Fruit fly (Drosophila melanogaster) whole organism, embryonic: Measurements from ENCODE around the gene CG31560.

ENCODE experiments used
- Bgb ChIP-seq: fragments of 200-800 bp; sonication (Bioruptor generic); IDR thresholded peaks from 2 replicates; pipeline ENCODE4 v1.3.6; 2022; ENCODE audit warnings: missing biosample characterization, missing genetic modification characterization; ENCODE audit not compliant: partially characterized antibody
- CG10267 ChIP-seq: fragments of 200-800 bp; sonication (Bioruptor generic); optimal IDR thresholded peaks from 2 replicates; lab custom pipeline; 2018; ENCODE audit warnings: missing biosample characterization, mild to moderate bottlenecking, missing genetic modification characterization, moderate library complexity
- CG10321 ChIP-seq: fragments of 200-800 bp; sonication (Bioruptor generic); IDR thresholded peaks from 2 replicates; pipeline ENCODE4 v1.3.6; 2022; ENCODE audit warnings: missing biosample characterization, missing genetic modification characterization
- CG10431 ChIP-seq: fragments of 200-800 bp; sonication (Bioruptor generic); optimal IDR thresholded peaks from 3 replicates; lab custom pipeline; 2018; ENCODE audit warnings: missing biosample characterization, mild to moderate bottlenecking, missing genetic modification characterization
- CG16815 ChIP-seq: fragments of 200-800 bp; sonication (Bioruptor generic); optimal IDR thresholded peaks from 3 replicates; lab custom pipeline; 2017; ENCODE audit warnings: missing biosample characterization, mild to moderate bottlenecking, missing genetic modification characterization
- CG17612 ChIP-seq: fragments of 200-800 bp; sonication (Bioruptor generic); IDR thresholded peaks from 2 replicates; pipeline ENCODE4 v1.3.6; 2022; ENCODE audit warnings: missing biosample characterization, missing genetic modification characterization
- CG17802 ChIP-seq: fragments of 200-800 bp; sonication (Bioruptor generic); optimal IDR thresholded peaks from 2 replicates; lab custom pipeline; 2018; ENCODE audit warnings: missing biosample characterization, mild to moderate bottlenecking, missing genetic modification characterization, moderate library complexity
- CG18011 ChIP-seq: fragments of 200-800 bp; sonication (Bioruptor generic); optimal IDR thresholded peaks from 2 replicates; lab custom pipeline; 2017; ENCODE audit warnings: missing biosample characterization, missing genetic modification characterization, mild to moderate bottlenecking, moderate library complexity, missing genotype
- CG1832 ChIP-seq: fragments of 200-800 bp; sonication (Bioruptor generic); optimal IDR thresholded peaks from 2 replicates; lab custom pipeline; 2017; ENCODE audit warnings: missing biosample characterization, mild to moderate bottlenecking, missing genetic modification characterization, inconsistent platforms
- CG2116 ChIP-seq: fragments of 200-800 bp; sonication (Bioruptor generic); optimal IDR thresholded peaks from 3 replicates; lab custom pipeline; 2018; ENCODE audit warnings: missing biosample characterization, mild to moderate bottlenecking, missing genetic modification characterization
- CG31441 ChIP-seq: fragments of 200-800 bp; sonication (Bioruptor generic); IDR thresholded peaks from 2 replicates; pipeline ENCODE4 v1.3.6; 2022; ENCODE audit warnings: missing biosample characterization, missing genetic modification characterization
- CG32532 ChIP-seq: fragments of 200-800 bp; sonication (Bioruptor generic); IDR thresholded peaks from 2 replicates; pipeline ENCODE4 v1.3.6; 2022; ENCODE audit warnings: missing biosample characterization, missing genetic modification characterization
- CG33213 ChIP-seq: fragments of 200-800 bp; sonication (Bioruptor generic); optimal IDR thresholded peaks from 3 replicates; lab custom pipeline; 2016; ENCODE audit warnings: missing biosample characterization, missing genetic modification characterization
- CG4854 ChIP-seq: fragments of 200-800 bp; sonication (Bioruptor generic); optimal IDR thresholded peaks from 2 replicates; lab custom pipeline; 2016; ENCODE audit warnings: missing biosample characterization, missing genetic modification characterization, inconsistent platforms
- CG5180 ChIP-seq: fragments of 200-800 bp; sonication (Bioruptor generic); optimal IDR thresholded peaks from 3 replicates; lab custom pipeline; 2017; ENCODE audit warnings: missing biosample characterization, missing genetic modification characterization, mild to moderate bottlenecking, moderate library complexity, missing genetic modification reagents
- CG6654 ChIP-seq: fragments of 200-800 bp; sonication (Bioruptor generic); optimal IDR thresholded peaks from 2 replicates; lab custom pipeline; 2017; ENCODE audit warnings: missing biosample characterization, mild to moderate bottlenecking, missing genetic modification characterization
- CG6791 ChIP-seq: fragments of 200-800 bp; sonication (Bioruptor generic); IDR thresholded peaks from 3 replicates; pipeline ENCODE4 v1.3.6; 2022; ENCODE audit warnings: missing biosample characterization, missing genetic modification characterization; ENCODE audit not compliant: partially characterized antibody
- CG8089 ChIP-seq: fragments of 200-800 bp; sonication (Bioruptor generic); optimal IDR thresholded peaks from 3 replicates; lab custom pipeline; 2016; ENCODE audit warnings: missing biosample characterization, missing genetic modification characterization
- CG8290 ChIP-seq, 3 experiments: fragments of 200-800 bp; sonication (Bioruptor generic); optimal IDR thresholded peaks; 2 replicates each; lab custom pipeline; 2016 to 2019; ENCODE audit warnings: missing biosample characterization in 3 of 3, missing genetic modification characterization in 3 of 3, mild to moderate bottlenecking in 2 of 3, moderate library complexity in 1 of 3
- Camta ChIP-seq: fragments of 200-800 bp; sonication (Bioruptor generic); optimal IDR thresholded peaks from 2 replicates; lab custom pipeline; 2016; ENCODE audit warnings: missing biosample characterization, missing genetic modification characterization
- Dfd ChIP-seq, 2 experiments: fragments of >200 bp; optimal IDR thresholded peaks; 2 replicates each; lab custom pipeline; 2017; ENCODE audit warnings: missing biosample characterization in 2 of 2, missing genetic modification characterization in 2 of 2
- Dll ChIP-seq: fragments of 200-800 bp; sonication (Bioruptor generic); IDR thresholded peaks from 4 replicates; pipeline ENCODE4 v1.3.6; 2022; ENCODE audit warnings: missing biosample characterization, missing genetic modification characterization; ENCODE audit not compliant: partially characterized antibody
- Doc3 ChIP-seq: fragments of 200-800 bp; sonication (Bioruptor generic); IDR thresholded peaks from 3 replicates; pipeline ENCODE4 v1.3.6; 2022; ENCODE audit warnings: missing biosample characterization, missing genetic modification characterization; ENCODE audit not compliant: partially characterized antibody
- Dp ChIP-seq: fragments of 200-800 bp; sonication (Bioruptor generic); optimal IDR thresholded peaks from 2 replicates; lab custom pipeline; 2018; ENCODE audit warnings: missing biosample characterization, mild to moderate bottlenecking, missing genetic modification characterization, moderate library complexity
- HLH4C ChIP-seq: fragments of 200-800 bp; sonication (Bioruptor generic); IDR thresholded peaks from 3 replicates; pipeline ENCODE4 v1.3.6; 2022; ENCODE audit warnings: missing biosample characterization, missing genetic modification characterization; ENCODE audit not compliant: partially characterized antibody
- Hr78 ChIP-seq, 2 experiments: fragments of 200-800 bp in 1 of 2; fragments of >200 bp in 1 of 2; sonication (Bioruptor generic) in 1 of 2; optimal IDR thresholded peaks; 2 replicates each; lab custom pipeline; 2017 to 2019; ENCODE audit warnings: missing biosample characterization in 2 of 2, missing genetic modification characterization in 2 of 2, mild to moderate bottlenecking in 1 of 2, moderate library complexity in 1 of 2
- Lhr ChIP-seq: fragments of 200-800 bp; sonication (Bioruptor generic); optimal IDR thresholded peaks from 3 replicates; lab custom pipeline; 2017; ENCODE audit warnings: mild to moderate bottlenecking, missing biosample characterization, missing genetic modification reagents, missing genetic modification characterization
- Nf-YC ChIP-seq: fragments of 200-800 bp; optimal IDR thresholded peaks from 3 replicates; lab custom pipeline; 2019; ENCODE audit warnings: missing biosample characterization, mild to moderate bottlenecking, missing genetic modification characterization, moderate library complexity
- Oaz ChIP-seq: fragments of 200-800 bp; sonication (Bioruptor generic); IDR thresholded peaks from 2 replicates; pipeline ENCODE4 v1.3.6; 2022; ENCODE audit warnings: missing biosample characterization, missing genetic modification characterization
- Rx ChIP-seq: fragments of 200-800 bp; sonication (Bioruptor generic); IDR thresholded peaks from 2 replicates; pipeline ENCODE4 v1.3.6; 2022; ENCODE audit warnings: missing biosample characterization, missing genetic modification characterization
- Sin3A ChIP-seq: fragments of >200 bp; optimal IDR thresholded peaks from 2 replicates; lab custom pipeline; 2018
- Sry-δ ChIP-seq: fragments of 200-800 bp; sonication (Bioruptor generic); optimal IDR thresholded peaks from 2 replicates; lab custom pipeline; 2016; ENCODE audit warnings: missing biosample characterization, missing genetic modification characterization
- YL-1 ChIP-seq: fragments of 200-800 bp; sonication (Bioruptor generic); optimal IDR thresholded peaks from 3 replicates; lab custom pipeline; 2017; ENCODE audit warnings: missing biosample characterization, mild to moderate bottlenecking, missing genetic modification characterization
- ato ChIP-seq: fragments of 200-800 bp; sonication (Bioruptor generic); IDR thresholded peaks from 2 replicates; pipeline ENCODE4 v1.3.6; 2022; ENCODE audit warnings: missing biosample characterization, missing genetic modification characterization; ENCODE audit not compliant: partially characterized antibody
- btn ChIP-seq: fragments of 200-800 bp; sonication (Bioruptor generic); optimal IDR thresholded peaks from 2 replicates; lab custom pipeline; 2016; ENCODE audit warnings: missing biosample characterization, missing genetic modification characterization
- da ChIP-seq: fragments of 200-800 bp; sonication (Bioruptor generic); optimal IDR thresholded peaks from 2 replicates; lab custom pipeline; 2016; ENCODE audit warnings: missing biosample characterization, missing genetic modification characterization
- gfzf ChIP-seq: fragments of 200-800 bp; sonication (Bioruptor generic); optimal IDR thresholded peaks from 2 replicates; lab custom pipeline; 2016; ENCODE audit warnings: missing biosample characterization, mild to moderate bottlenecking, missing genetic modification characterization, moderate library complexity
- h ChIP-seq: fragments of >200 bp; optimal IDR thresholded peaks from 2 replicates; lab custom pipeline; 2017
- hb ChIP-seq: fragments of 200-800 bp; sonication (Bioruptor generic); IDR thresholded peaks from 3 replicates; pipeline ENCODE4 v1.3.6; 2022; ENCODE audit warnings: missing biosample characterization, missing genetic modification characterization; ENCODE audit not compliant: partially characterized antibody
- kah ChIP-seq: fragments of 200-800 bp; sonication (Bioruptor generic); optimal IDR thresholded peaks from 2 replicates; lab custom pipeline; 2018; ENCODE audit warnings: missing biosample characterization, mild to moderate bottlenecking, missing genetic modification characterization
- maf-S ChIP-seq: fragments of 200-800 bp; sonication (Bioruptor generic); optimal IDR thresholded peaks from 2 replicates; lab custom pipeline; 2016; ENCODE audit warnings: missing biosample characterization, missing genetic modification characterization
- odd ChIP-seq: fragments of 200-800 bp; sonication (Bioruptor generic); optimal IDR thresholded peaks from 2 replicates; lab custom pipeline; 2017; ENCODE audit warnings: missing biosample characterization, mild to moderate bottlenecking, missing genetic modification characterization
- org-1 ChIP-seq: fragments of 200-800 bp; sonication (Bioruptor generic); optimal IDR thresholded peaks from 2 replicates; lab custom pipeline; 2017; ENCODE audit warnings: missing biosample characterization, missing genetic modification characterization
- phol ChIP-seq: fragments of 200-800 bp; sonication (Bioruptor generic); optimal IDR thresholded peaks from 3 replicates; lab custom pipeline; 2018; ENCODE audit warnings: missing biosample characterization, mild to moderate bottlenecking, missing genetic modification characterization, moderate library complexity
- row ChIP-seq: fragments of 200-800 bp; sonication (Bioruptor generic); IDR thresholded peaks from 3 replicates; pipeline ENCODE4 v1.3.6; 2022; ENCODE audit warnings: missing biosample characterization, missing genetic modification characterization
- slbo ChIP-seq: fragments of 200-800 bp; sonication (Bioruptor generic); IDR thresholded peaks from 2 replicates; pipeline ENCODE4 v1.3.6; 2022; ENCODE audit warnings: missing biosample characterization, missing genetic modification characterization
- sr ChIP-seq: fragments of 200-800 bp; sonication (Bioruptor generic); IDR thresholded peaks from 3 replicates; pipeline ENCODE4 v1.3.6; 2022; ENCODE audit warnings: missing biosample characterization, missing genetic modification characterization
- ssp ChIP-seq: fragments of 200-800 bp; sonication (Bioruptor generic); IDR thresholded peaks from 2 replicates; pipeline ENCODE4 v1.3.6; 2022; ENCODE audit warnings: missing biosample characterization, missing genetic modification characterization
- toy ChIP-seq: fragments of 200-800 bp; sonication (Bioruptor generic); IDR thresholded peaks from 2 replicates; pipeline ENCODE4 v1.3.6; 2022; ENCODE audit warnings: missing biosample characterization, missing genetic modification characterization
- unpg ChIP-seq: fragments of 200-800 bp; sonication (Bioruptor generic); optimal IDR thresholded peaks from 3 replicates; lab custom pipeline; 2018; ENCODE audit warnings: missing biosample characterization, mild to moderate bottlenecking, missing genetic modification characterization, moderate library complexity

CG31560 gene

DNA sequence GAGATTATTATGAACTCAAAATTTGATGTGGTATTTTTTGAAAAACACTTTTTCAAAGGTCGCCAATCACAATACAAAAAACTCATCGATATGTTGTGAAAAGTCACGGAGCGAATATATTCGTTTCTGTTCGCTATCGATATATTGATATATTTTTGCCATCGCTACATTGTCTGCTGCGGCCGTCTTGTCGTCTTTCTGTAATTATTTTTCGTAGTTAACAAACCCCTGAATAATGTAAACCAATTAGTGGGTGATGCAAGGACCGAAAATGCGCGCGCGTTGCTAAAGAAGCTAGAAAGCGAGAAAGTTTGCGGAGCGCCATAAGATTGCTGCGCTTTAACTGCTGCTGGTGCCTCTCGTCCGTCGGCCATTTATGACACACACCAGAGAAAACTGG, 41.0 kb downstream of the CG31560 start, which contains the start of gene Pak (continued):
- TF ChIP-seq slbo (GFP tag; lab: Robert Waterston, UW) (peak; percentile 33; the same call in 1 of the 2 replicates), CG5180 (GFP tag; lab: Kevin White, UChicago) (no peak), gfzf (GFP tag; lab: Kevin White, UChicago) (peak; percentile 56), CG16815 (GFP tag; lab: Kevin White, UChicago) (no peak), odd (GFP tag; lab: Kevin White, UChicago) (no peak), Dp (GFP tag; lab: Kevin White, UChicago) (peak; percentile 64), CG6654 (GFP tag; lab: Kevin White, UChicago) (no peak), CG1832 (GFP tag; lab: Kevin White, UChicago) (no peak), btn (GFP tag; lab: Kevin White, UChicago) (no peak), ato (peak; percentile 93), CG8290 (GFP tag; optimal IDR thresholded peaks at IDR 0.05; lab: Kevin White, UChicago) (peak; percentile 43), CG8290 (tag; optimal IDR thresholded peaks at IDR 0.05; lab: Kevin White, UChicago) (peak in 1 of 2 experiments; percentile 56), CG33213 (GFP tag; lab: Kevin White, UChicago) (peak; percentile 45), CG17612 (GFP tag; lab: Robert Waterston, UW) (no peak), CG10321 (GFP tag; lab: Robert Waterston, UW) (no peak), Bgb (GFP tag; lab: Robert Waterston, UW) (peak; percentile 96), CG6791 (GFP tag; lab: Robert Waterston, UW) (peak; percentile 96), hb (GFP tag; lab: Robert Waterston, UW) (peak; percentile 87), Doc3 (GFP tag; lab: Robert Waterston, UW) (peak; percentile 91), CG10431 (GFP tag; lab: Kevin White, UChicago) (no peak), CG32532 (GFP tag; lab: Robert Waterston, UW) (no peak), CG2116 (GFP tag; lab: Kevin White, UChicago) (peak; percentile 56), CG8089 (GFP tag; lab: Kevin White, UChicago) (no peak), Lhr (GFP tag; lab: Kevin White, UChicago) (peak; percentile 48), HLH4C (peak; percentile 90), ssp (no peak), maf-S (GFP tag; lab: Kevin White, UChicago) (no peak), da (GFP tag; lab: Kevin White, UChicago) (peak; percentile 11), Dll (peak; percentile 94), Hr78 (GFP tag; optimal IDR thresholded peaks at IDR 0.05; lab: Kevin White, UChicago) (no peak), phol (tag; lab: Kevin White, UChicago) (peak; percentile 57), CG18011 (GFP tag; lab: Kevin White, UChicago) (no peak), sr (GFP tag; lab: Robert Waterston, UW) (no peak), Camta (no peak), org-1 (GFP tag; lab: Kevin White, UChicago) (no peak), Sin3A (peak; percentile 44), CG31441 (peak; percentile 45; the same call in 1 of the 2 replicates), toy (GFP tag; lab: Robert Waterston, UW) (no peak), unpg (no peak), Nf-YC (tag; lab: Kevin White, UChicago) (peak; percentile 41), CG4854 (GFP tag; lab: Kevin White, UChicago) (no peak), Oaz (GFP tag; lab: Robert Waterston, UW) (no peak), h (lab: Kevin White, UChicago) (no peak), row (GFP tag; lab: Robert Waterston, UW) (peak; percentile 74), Rx (no peak), Dfd (GFP tag; optimal IDR thresholded peaks at IDR 0.05; lab: Kevin White, UChicago) (no peak), CG10267 (tag; lab: Kevin White, UChicago) (peak; percentile 27), CG17802 (tag; lab: Kevin White, UChicago) (no peak), kah (GFP tag; lab: Kevin White, UChicago) (no peak), Sry-δ (GFP tag; lab: Kevin White, UChicago) (peak; percentile 97), YL-1 (GFP tag; lab: Kevin White, UChicago) (peak; percentile 15)
